Fruit fly (Drosophila melanogaster): ENCODE results near the gene CRMP.

CRMP gene

dm6 chr3R:5599521-5600360 lies 28.8 kb downstream of the CRMP start:
- TF ChIP-seq Mnt (GFP tag; optimal IDR thresholded peaks at IDR 0.05): peak; percentile 97
- peak; percentile 45 for TF ChIP-seq cic (GFP tag; optimal IDR thresholded peaks at IDR 0.05)
- no peak for TF ChIP-seq cnc (optimal IDR thresholded peaks at IDR 0.05)
- no peak for TF ChIP-seq kay (GFP tag; ENCODE audit: borderline replicate concordance)
- no peak for TF ChIP-seq toe (GFP tag; optimal IDR thresholded peaks at IDR 0.05)
- TF ChIP-seq bab1 (GFP tag; optimal IDR thresholded peaks at IDR 0.05): no peak
- no peak for TF ChIP-seq CG11617 (GFP tag; optimal IDR thresholded peaks at IDR 0.05)
- peak; percentile 8 for TF ChIP-seq tj (GFP tag; optimal IDR thresholded peaks at IDR 0.05)
- no peak for TF ChIP-seq CG5204 (GFP tag; optimal IDR thresholded peaks at IDR 0.05)
- no peak for TF ChIP-seq CG7101 (tag; optimal IDR thresholded peaks at IDR 0.05)
- no peak for TF ChIP-seq Crg-1 (GFP tag; optimal IDR thresholded peaks at IDR 0.05)
- no peak for TF ChIP-seq pad (GFP tag; optimal IDR thresholded peaks at IDR 0.05)
- no peak for TF ChIP-seq CG1620 (GFP tag; optimal IDR thresholded peaks at IDR 0.05)
- TF ChIP-seq Hr96 (GFP tag; optimal IDR thresholded peaks at IDR 0.05): no peak
- TF ChIP-seq CG33017 (tag; optimal IDR thresholded peaks at IDR 0.05): no peak
- TF ChIP-seq CG7045 (GFP tag; optimal IDR thresholded peaks at IDR 0.05): no peak
- peak; percentile 36 for TF ChIP-seq CG14711 (tag; optimal IDR thresholded peaks at IDR 0.05)
- peak; percentile 4 for TF ChIP-seq ovo (GFP tag; optimal IDR thresholded peaks at IDR 0.05)
- no peak for TF ChIP-seq Clk (GFP tag; optimal IDR thresholded peaks at IDR 0.05)
- TF ChIP-seq CG12768 (GFP tag; optimal IDR thresholded peaks at IDR 0.05): no peak

- peak; percentile 97 for TF ChIP-seq kay (GFP tag; ENCODE audit: borderline replicate concordance)
- peak; percentile 74 for TF ChIP-seq CG33017 (tag; optimal IDR thresholded peaks at IDR 0.05)
- no peak for TF ChIP-seq Crg-1 (GFP tag; optimal IDR thresholded peaks at IDR 0.05)
- peak; percentile 63 to 95 for TF ChIP-seq cnc (optimal IDR thresholded peaks at IDR 0.05)
- TF ChIP-seq pad (GFP tag; optimal IDR thresholded peaks at IDR 0.05): peak; percentile 67
- TF ChIP-seq CG11617 (GFP tag; optimal IDR thresholded peaks at IDR 0.05): peak; percentile 65
- TF ChIP-seq cic (GFP tag; optimal IDR thresholded peaks at IDR 0.05): peak; percentile 87
- peak; percentile 67 for TF ChIP-seq tj (GFP tag; optimal IDR thresholded peaks at IDR 0.05)
- TF ChIP-seq CG12768 (GFP tag; optimal IDR thresholded peaks at IDR 0.05): peak; percentile 87
- no peak for TF ChIP-seq Hr96 (GFP tag; optimal IDR thresholded peaks at IDR 0.05)
- peak; percentile 76 for TF ChIP-seq ovo (GFP tag; optimal IDR thresholded peaks at IDR 0.05)
- TF ChIP-seq Clk (GFP tag; optimal IDR thresholded peaks at IDR 0.05): no peak
- no peak for TF ChIP-seq CG5204 (GFP tag; optimal IDR thresholded peaks at IDR 0.05)
- TF ChIP-seq CG14711 (tag; optimal IDR thresholded peaks at IDR 0.05): no peak
- TF ChIP-seq Mnt (GFP tag; optimal IDR thresholded peaks at IDR 0.05): peak; percentile 96
- TF ChIP-seq CG7045 (GFP tag; optimal IDR thresholded peaks at IDR 0.05): peak; percentile 66
- TF ChIP-seq bab1 (GFP tag; optimal IDR thresholded peaks at IDR 0.05): peak; percentile 49
- peak; percentile 69 for TF ChIP-seq CG7101 (tag; optimal IDR thresholded peaks at IDR 0.05)
- peak; percentile 32 for TF ChIP-seq CG1620 (GFP tag; optimal IDR thresholded peaks at IDR 0.05)
These were observed 29.6 kb downstream of the CRMP start for dm6 chr3R:5600361-5601043.

DNA sequence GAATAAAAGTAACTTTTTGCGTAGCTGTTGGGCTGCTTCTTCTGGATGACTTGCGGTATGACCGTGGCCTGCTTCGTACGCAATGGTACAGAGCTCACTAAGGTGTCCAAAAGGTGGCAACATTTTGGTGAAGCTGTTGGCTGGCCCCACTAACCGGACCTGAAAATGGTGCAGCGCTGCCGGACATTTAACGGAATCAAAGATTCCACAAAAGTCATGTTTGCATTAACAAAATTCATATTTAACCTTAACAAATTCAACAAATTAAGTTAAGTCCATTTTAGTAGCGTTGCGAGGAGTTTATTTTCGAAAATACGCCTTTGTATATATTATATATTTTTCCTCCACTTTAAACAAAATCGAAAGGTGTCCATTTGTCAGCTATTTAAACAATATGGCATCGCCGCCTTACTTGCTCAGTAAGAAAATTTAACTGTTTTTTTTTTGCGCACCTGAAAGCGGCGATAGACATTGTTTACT lies 30.2 kb downstream of the CRMP start, which contains the start of the genes kra and SecS:
kra (minus strand) TSS at position 93 of the 480 bp plus-strand sequence.
SecS (plus strand) TSS at position 390 of the 480 bp plus-strand sequence.
- peak; percentile 81 for TF ChIP-seq CG11617 (GFP tag; optimal IDR thresholded peaks at IDR 0.05)
- peak; percentile 76 for TF ChIP-seq Crg-1 (GFP tag; optimal IDR thresholded peaks at IDR 0.05)
- TF ChIP-seq CG7101 (tag; optimal IDR thresholded peaks at IDR 0.05): peak; percentile 70
- peak; percentile 46 for TF ChIP-seq bab1 (GFP tag; optimal IDR thresholded peaks at IDR 0.05)
- TF ChIP-seq cic (GFP tag; optimal IDR thresholded peaks at IDR 0.05): no peak
- peak; percentile 94 for TF ChIP-seq kay (GFP tag; ENCODE audit: borderline replicate concordance)
- TF ChIP-seq Clk (GFP tag; optimal IDR thresholded peaks at IDR 0.05): peak; percentile 25
- peak; percentile 14 for TF ChIP-seq CG12768 (GFP tag; optimal IDR thresholded peaks at IDR 0.05)
- peak; percentile 41 for TF ChIP-seq CG33017 (tag; optimal IDR thresholded peaks at IDR 0.05)
- TF ChIP-seq CG14711 (tag; optimal IDR thresholded peaks at IDR 0.05): peak; percentile 60
- no peak for TF ChIP-seq Hr96 (GFP tag; optimal IDR thresholded peaks at IDR 0.05)
- TF ChIP-seq ovo (GFP tag; optimal IDR thresholded peaks at IDR 0.05): peak; percentile 69
- no peak for TF ChIP-seq CG5204 (GFP tag; optimal IDR thresholded peaks at IDR 0.05)
- peak; percentile 80 for TF ChIP-seq CG1620 (GFP tag; optimal IDR thresholded peaks at IDR 0.05)
- no peak for TF ChIP-seq toe (GFP tag; optimal IDR thresholded peaks at IDR 0.05)
- peak; percentile 9 for TF ChIP-seq CG7045 (GFP tag; optimal IDR thresholded peaks at IDR 0.05)
- no peak for TF ChIP-seq tj (GFP tag; optimal IDR thresholded peaks at IDR 0.05)

DNA sequence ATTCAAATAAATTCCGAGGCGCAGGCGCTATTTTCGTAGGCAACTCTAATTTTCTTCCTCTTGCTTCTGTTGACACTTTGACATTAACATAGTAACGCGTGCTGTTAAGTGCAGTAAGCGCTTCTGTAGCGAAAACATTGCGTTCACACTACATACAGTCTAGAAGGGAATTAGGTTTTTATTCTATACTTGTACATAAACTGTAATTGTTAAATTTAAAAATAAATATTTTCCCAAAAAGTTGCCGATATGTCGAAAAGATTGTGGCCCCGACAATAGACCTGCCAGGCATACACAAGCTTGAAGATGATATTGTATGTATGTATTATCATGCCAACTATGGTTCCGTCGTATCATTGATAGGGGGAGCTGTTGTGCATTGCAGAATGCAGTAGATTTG lies 35.6 kb downstream of the CRMP start, which contains the start of gene asl:
asl (minus strand) TSS at position 67 of the 400 bp plus-strand sequence.
- no peak for TF ChIP-seq toe (GFP tag; optimal IDR thresholded peaks at IDR 0.05)
- TF ChIP-seq CG14711 (tag; optimal IDR thresholded peaks at IDR 0.05): peak; percentile 99
- TF ChIP-seq pad (GFP tag; optimal IDR thresholded peaks at IDR 0.05): peak; percentile 32
- TF ChIP-seq CG33017 (tag; optimal IDR thresholded peaks at IDR 0.05): peak; percentile 52
- TF ChIP-seq cic (GFP tag; optimal IDR thresholded peaks at IDR 0.05): peak; percentile 25
- TF ChIP-seq CG12768 (GFP tag; optimal IDR thresholded peaks at IDR 0.05): peak; percentile 11
- TF ChIP-seq bab1 (GFP tag; optimal IDR thresholded peaks at IDR 0.05): peak; percentile 72
- peak; percentile 59 for TF ChIP-seq Mnt (GFP tag; optimal IDR thresholded peaks at IDR 0.05)
- no peak for TF ChIP-seq Clk (GFP tag; optimal IDR thresholded peaks at IDR 0.05)
- TF ChIP-seq CG7101 (tag; optimal IDR thresholded peaks at IDR 0.05): peak; percentile 60
- peak; percentile 44 for TF ChIP-seq CG7045 (GFP tag; optimal IDR thresholded peaks at IDR 0.05)
- TF ChIP-seq cnc (optimal IDR thresholded peaks at IDR 0.05): no peak
- peak; percentile 45 for TF ChIP-seq CG1620 (GFP tag; optimal IDR thresholded peaks at IDR 0.05)
- no peak for TF ChIP-seq Hr96 (GFP tag; optimal IDR thresholded peaks at IDR 0.05)
- TF ChIP-seq CG11617 (GFP tag; optimal IDR thresholded peaks at IDR 0.05): peak; percentile 43

All from whole organism, adult.